Worm (Caenorhabditis elegans) whole organism, young adult: ENCODE results near the gene str-250.

Experiments
- F37B4.10 ChIP-seq: fragments of 200-800 bp; sonication (Bioruptor generic); IDR thresholded peaks from 2 replicates; pipeline ENCODE4 v1.3.6; 2022; ENCODE audit warnings: missing genetic modification characterization, missing compliant biosample characterization
- F49E8.2 ChIP-seq: sonication (generic microtip); optimal IDR thresholded peaks from 3 replicates; lab custom pipeline; 2017; ENCODE audit warnings: missing genetic modification characterization, mild to moderate bottlenecking, missing compliant biosample characterization, antibody characterized with exemption, moderate library complexity; ENCODE audit not compliant: insufficient read depth
- akir-1 ChIP-seq: fragments of 200-800 bp; sonication (Bioruptor generic); optimal IDR thresholded peaks from 2 replicates; lab custom pipeline; 2018; ENCODE audit warnings: mild to moderate bottlenecking, missing genetic modification characterization, moderate library complexity, missing compliant biosample characterization
- chd-7 ChIP-seq: sonication (generic microtip); optimal IDR thresholded peaks from 2 replicates; lab custom pipeline; 2016; ENCODE audit warnings: mild to moderate bottlenecking, missing genetic modification characterization, moderate library complexity, missing compliant biosample characterization
- egl-18 ChIP-seq: fragments of 200-800 bp; sonication (Bioruptor generic); IDR thresholded peaks from 2 replicates; pipeline ENCODE4 v1.3.6; 2022; ENCODE audit warnings: missing genetic modification reagents, missing genetic modification characterization, missing compliant biosample characterization
- ets-4 ChIP-seq: fragments of 200-800 bp; sonication (Bioruptor generic); optimal IDR thresholded peaks from 2 replicates; lab custom pipeline; 2018; ENCODE audit warnings: mild to moderate bottlenecking, missing genetic modification characterization, missing compliant biosample characterization
- nfya-1 ChIP-seq: sonication (generic microtip); optimal IDR thresholded peaks from 2 replicates; lab custom pipeline; 2017; ENCODE audit warnings: antibody characterized with exemption, missing compliant biosample characterization, missing genetic modification characterization, borderline replicate concordance; ENCODE audit not compliant: insufficient read depth
- nhr-120 ChIP-seq: fragments of 200-800 bp; sonication (Bioruptor generic); IDR thresholded peaks from 2 replicates; pipeline ENCODE4 v1.3.6; 2022; ENCODE audit warnings: missing genetic modification characterization, missing compliant biosample characterization
- nhr-90 ChIP-seq: sonication (generic microtip); optimal IDR thresholded peaks from 2 replicates; lab custom pipeline; 2016; ENCODE audit warnings: missing genotype, mild to moderate bottlenecking, missing genetic modification characterization, missing compliant biosample characterization
- pha-4 ChIP-seq: fragments of 150-350 bp; sonication (generic microtip); optimal IDR thresholded peaks from 2 replicates; lab custom pipeline; 2014; ENCODE audit warnings: missing biosample characterization, missing genetic modification reagents, missing genetic modification characterization
- sdz-38 ChIP-seq: sonication (generic microtip); optimal IDR thresholded peaks from 2 replicates; lab custom pipeline; 2016; ENCODE audit warnings: missing genotype, missing genetic modification characterization, missing compliant biosample characterization

ce11 chrV:13908916-13909176 lies 9.6 kb upstream of the str-250 start, which contains the start of gene C06B3.6:
- TF ChIP-seq nfya-1 (tag; lab: Kevin White, UChicago) (no peak), nhr-120 (GFP tag; lab: Robert Waterston, UW) (no peak), chd-7 (tag; lab: Kevin White, UChicago) (no peak), sdz-38 (tag; lab: Kevin White, UChicago) (no peak), nhr-90 (tag; lab: Kevin White, UChicago) (no peak), pha-4 (no peak), F49E8.2 (tag; lab: Kevin White, UChicago) (no peak), egl-18 (no peak), F37B4.10 (GFP tag; lab: Robert Waterston, UW) (no peak), akir-1 (no peak), ets-4 (no peak)
